Worm (Caenorhabditis elegans): ENCODE data around the gene C17C3.24.

DNA sequence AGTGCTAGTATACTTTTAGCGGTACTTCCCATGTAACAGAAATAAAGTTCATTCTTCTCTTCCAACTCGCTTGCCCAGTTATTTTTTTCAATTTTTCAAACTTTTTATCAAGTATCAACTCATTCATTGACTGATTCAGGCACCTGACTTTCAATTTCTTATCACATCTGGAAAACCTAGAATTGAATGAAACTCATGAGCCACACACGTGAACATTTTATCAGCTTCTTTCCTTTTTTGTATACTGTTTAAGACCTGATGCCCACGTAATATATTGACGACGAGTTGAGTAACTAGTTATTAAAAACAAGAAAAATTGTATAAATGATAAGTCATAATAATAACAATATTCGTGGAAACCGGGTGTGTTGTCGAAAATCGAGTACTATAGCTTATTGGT is 11.9 kb upstream of the C17C3.24 start:
- TF ChIP-seq daf-12 (tag; optimal IDR thresholded peaks at IDR 0.05) (no peak), ceh-28 (tag; optimal IDR thresholded peaks at IDR 0.05) (no peak)
